Worm (Caenorhabditis elegans): ENCODE measurements around the gene otub-4.
"Not testable (repeated sequence)": the region's sequence is repeated elsewhere in the genome, so short reads cannot be mapped to it uniquely, and the experiment has no call there.

DNA sequence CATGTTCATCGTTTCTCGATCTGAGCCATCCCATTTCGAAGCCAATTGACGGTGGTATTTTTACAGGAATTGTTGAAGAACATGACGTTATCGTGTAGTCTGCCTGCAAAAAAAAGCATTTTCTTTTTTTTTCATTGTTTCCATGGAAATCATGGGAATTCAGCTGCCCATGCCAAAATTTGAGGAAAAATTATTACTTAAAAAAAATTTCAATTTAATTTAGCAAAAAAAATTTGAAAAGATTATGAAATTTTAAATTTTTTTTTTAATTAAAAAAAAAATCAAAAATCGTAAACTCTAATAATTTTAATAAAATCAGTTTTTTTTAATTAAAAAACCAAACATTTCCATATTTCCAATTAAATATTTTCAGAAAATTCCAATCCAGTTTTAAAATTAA lies 46.2 kb downstream of the otub-4 start, which contains the start of gene F42A6.5:
- TF ChIP-seq him-1, W03F9.2, dao-5 (tag; optimal IDR thresholded peaks at IDR 0.05): not testable (repeated sequence)
